Fruit fly (Drosophila melanogaster) whole organism, prepupa: ENCODE data around the gene Ogdh.
A peak's percentile ranks its signal among the peaks of the same experiment; 100 is the strongest.

Source experiments
- Blimp-1 ChIP-seq: fragments of 200-800 bp; sonication (Bioruptor generic); optimal IDR thresholded peaks from 3 replicates; lab custom pipeline; 2017; ENCODE audit warnings: missing biosample characterization, missing genetic modification characterization, mild to moderate bottlenecking, moderate library complexity, missing genetic modification reagents
- CG10631 ChIP-seq: fragments of 200-800 bp; sonication (Bioruptor generic); optimal IDR thresholded peaks from 2 replicates; lab custom pipeline; 2016; ENCODE audit warnings: missing biosample characterization, missing genetic modification characterization
- CG10669 ChIP-seq: fragments of 200-800 bp; sonication (Bioruptor generic); optimal IDR thresholded peaks from 3 replicates; lab custom pipeline; 2018; ENCODE audit warnings: missing biosample characterization, mild to moderate bottlenecking, missing genetic modification characterization, moderate library complexity
- CG11762 ChIP-seq: fragments of 200-800 bp; sonication (Bioruptor generic); optimal IDR thresholded peaks from 3 replicates; lab custom pipeline; 2016; ENCODE audit warnings: missing biosample characterization, missing genetic modification characterization; ENCODE audit not compliant: insufficient read depth
- CG16779 ChIP-seq: fragments of 200-800 bp; sonication (Bioruptor generic); optimal IDR thresholded peaks from 3 replicates; lab custom pipeline; 2017; ENCODE audit warnings: missing biosample characterization, mild to moderate bottlenecking, missing genetic modification characterization
- CG3032 ChIP-seq: fragments of 200-800 bp; optimal IDR thresholded peaks from 2 replicates; lab custom pipeline; 2019; ENCODE audit warnings: missing biosample characterization, mild to moderate bottlenecking, missing genetic modification characterization, moderate library complexity
- CG31627 ChIP-seq: fragments of 200-800 bp; sonication (Bioruptor generic); optimal IDR thresholded peaks from 3 replicates; lab custom pipeline; 2016; ENCODE audit warnings: missing biosample characterization, missing genetic modification characterization
- CG3919 ChIP-seq: fragments of 200-800 bp; sonication (Bioruptor generic); optimal IDR thresholded peaks from 3 replicates; lab custom pipeline; 2016; ENCODE audit warnings: missing biosample characterization, missing genetic modification characterization
- CG4318 ChIP-seq: fragments of 200-800 bp; sonication (Bioruptor generic); optimal IDR thresholded peaks from 3 replicates; lab custom pipeline; 2017; ENCODE audit warnings: missing biosample characterization, mild to moderate bottlenecking, missing genetic modification characterization
- CG6163 ChIP-seq: fragments of 200-800 bp; sonication (Bioruptor generic); IDR thresholded peaks from 3 replicates; pipeline ENCODE4 v1.3.6; 2022; ENCODE audit warnings: missing biosample characterization, missing genetic modification characterization
- CG6276 ChIP-seq: fragments of 200-800 bp; sonication (Bioruptor generic); optimal IDR thresholded peaks from 2 replicates; lab custom pipeline; 2017; ENCODE audit warnings: missing biosample characterization, mild to moderate bottlenecking, missing genetic modification characterization
- CG6792 ChIP-seq: fragments of 200-800 bp; sonication (Bioruptor generic); optimal IDR thresholded peaks from 3 replicates; lab custom pipeline; 2016; ENCODE audit warnings: missing biosample characterization, missing genetic modification characterization
- CG6854 ChIP-seq: fragments of 200-800 bp; sonication (Bioruptor generic); optimal IDR thresholded peaks from 2 replicates; lab custom pipeline; 2017; ENCODE audit warnings: missing biosample characterization, mild to moderate bottlenecking, missing genetic modification characterization
- CG7368 ChIP-seq: fragments of 200-800 bp; sonication (Bioruptor generic); optimal IDR thresholded peaks from 3 replicates; lab custom pipeline; 2016; ENCODE audit warnings: missing biosample characterization, missing genetic modification characterization
- CG8119 ChIP-seq: fragments of 200-800 bp; sonication (Bioruptor generic); IDR thresholded peaks from 3 replicates; pipeline ENCODE4 v1.3.6; 2022; ENCODE audit warnings: missing biosample characterization, missing genetic modification characterization
- CG9139 ChIP-seq: fragments of 200-800 bp; sonication (Bioruptor generic); optimal IDR thresholded peaks from 3 replicates; lab custom pipeline; 2017; ENCODE audit warnings: missing biosample characterization, mild to moderate bottlenecking, missing genetic modification characterization
- Eip75B ChIP-seq: fragments of 200-800 bp; sonication (Bioruptor generic); optimal IDR thresholded peaks from 3 replicates; lab custom pipeline; 2016; ENCODE audit warnings: missing biosample characterization, missing genetic modification characterization
- Eip78C ChIP-seq: fragments of 200-800 bp; sonication (Bioruptor generic); peaks from one replicate; lab custom pipeline; 2016; ENCODE audit warnings: missing biosample characterization, missing genetic modification characterization
- Eip93F ChIP-seq: fragments of 200-800 bp; sonication (Bioruptor generic); optimal IDR thresholded peaks from 2 replicates; lab custom pipeline; 2016; ENCODE audit warnings: missing biosample characterization, mild to moderate bottlenecking, missing genetic modification characterization
- Ets96B ChIP-seq: fragments of 200-800 bp; optimal IDR thresholded peaks from 2 replicates; lab custom pipeline; 2019; ENCODE audit warnings: missing biosample characterization, mild to moderate bottlenecking, missing genetic modification characterization, moderate library complexity
- Gug ChIP-seq: fragments of 200-800 bp; sonication (Bioruptor generic); IDR thresholded peaks from 2 replicates; pipeline ENCODE4 v1.3.6; 2022; ENCODE audit warnings: missing biosample characterization, missing genetic modification characterization
- Hr38 ChIP-seq: sonication (Bioruptor generic); optimal IDR thresholded peaks from 2 replicates; lab custom pipeline; 2016; ENCODE audit warnings: missing biosample characterization, missing genetic modification characterization
- Hr39 ChIP-seq: fragments of 200-800 bp; sonication (Bioruptor generic); optimal IDR thresholded peaks from 2 replicates; lab custom pipeline; 2016; ENCODE audit warnings: missing biosample characterization, missing genetic modification characterization
- Hr4 ChIP-seq: fragments of 200-800 bp; sonication (Bioruptor generic); optimal IDR thresholded peaks from 3 replicates; lab custom pipeline; 2016; ENCODE audit warnings: missing biosample characterization, missing genetic modification characterization
- Lpt ChIP-seq: fragments of 200-800 bp; sonication (Bioruptor generic); optimal IDR thresholded peaks from 3 replicates; lab custom pipeline; 2016; ENCODE audit warnings: missing biosample characterization, missing genetic modification characterization
- OdsH ChIP-seq: fragments of 200-800 bp; sonication (Bioruptor generic); optimal IDR thresholded peaks from 3 replicates; lab custom pipeline; 2016; ENCODE audit warnings: missing biosample characterization, missing genetic modification characterization
- Sox102F ChIP-seq: fragments of 200-800 bp; sonication (Bioruptor generic); optimal IDR thresholded peaks from 2 replicates; lab custom pipeline; 2016; ENCODE audit warnings: missing biosample characterization, mild to moderate bottlenecking, missing genetic modification characterization
- Sox14 ChIP-seq: fragments of 200-800 bp; sonication (Bioruptor generic); optimal IDR thresholded peaks from 3 replicates; lab custom pipeline; 2016; ENCODE audit warnings: missing biosample characterization, missing genetic modification characterization
- Sox15 ChIP-seq: fragments of 200-800 bp; sonication (Bioruptor generic); optimal IDR thresholded peaks from 3 replicates; lab custom pipeline; 2016; ENCODE audit warnings: missing biosample characterization, missing genetic modification characterization
- acj6 ChIP-seq: fragments of 200-800 bp; sonication (Bioruptor generic); optimal IDR thresholded peaks from 3 replicates; lab custom pipeline; 2016; ENCODE audit warnings: missing biosample characterization, missing genetic modification characterization
- cyc ChIP-seq: fragments of 200-800 bp; sonication (Bioruptor generic); optimal IDR thresholded peaks from 3 replicates; lab custom pipeline; 2016; ENCODE audit warnings: missing biosample characterization, missing genetic modification characterization
- dsx ChIP-seq: fragments of 200-800 bp; optimal IDR thresholded peaks from 3 replicates; lab custom pipeline; 2019; ENCODE audit warnings: missing biosample characterization, mild to moderate bottlenecking, missing genetic modification characterization, moderate library complexity; ENCODE audit not compliant: poor library complexity, severe bottlenecking
- eg ChIP-seq: fragments of 200-800 bp; sonication (Bioruptor generic); IDR thresholded peaks from 3 replicates; pipeline ENCODE4 v1.3.6; 2022; ENCODE audit warnings: missing biosample characterization, missing genetic modification characterization
- esn ChIP-seq: fragments of 200-800 bp; sonication (Bioruptor generic); optimal IDR thresholded peaks from 2 replicates; lab custom pipeline; 2016; ENCODE audit warnings: missing biosample characterization, mild to moderate bottlenecking, missing genetic modification characterization, moderate library complexity
- fd85E ChIP-seq: fragments of 200-800 bp; sonication (Bioruptor generic); optimal IDR thresholded peaks from 3 replicates; lab custom pipeline; 2016; ENCODE audit warnings: missing biosample characterization, missing genetic modification characterization
- fkh ChIP-seq: fragments of 200-800 bp; sonication (Bioruptor generic); optimal IDR thresholded peaks from 3 replicates; lab custom pipeline; 2017; ENCODE audit warnings: missing biosample characterization, mild to moderate bottlenecking, missing genetic modification characterization, moderate library complexity
- lz ChIP-seq: fragments of 200-800 bp; sonication (Bioruptor generic); optimal IDR thresholded peaks from 3 replicates; lab custom pipeline; 2016; ENCODE audit warnings: missing biosample characterization, missing genetic modification characterization
- net ChIP-seq: fragments of 200-800 bp; sonication (Bioruptor generic); optimal IDR thresholded peaks from 3 replicates; lab custom pipeline; 2016; ENCODE audit warnings: missing biosample characterization, missing genetic modification characterization
- salr ChIP-seq, 2 experiments: fragments of 200-800 bp; sonication (Bioruptor generic); optimal IDR thresholded peaks; 3 replicates each; lab custom pipeline; 2016 to 2018; ENCODE audit warnings: missing biosample characterization in 2 of 2, missing genetic modification characterization in 2 of 2, mild to moderate bottlenecking in 1 of 2
- spab ChIP-seq: fragments of 200-800 bp; sonication (Bioruptor generic); optimal IDR thresholded peaks from 2 replicates; lab custom pipeline; 2017; ENCODE audit warnings: missing biosample characterization, mild to moderate bottlenecking, missing genetic modification characterization, missing genetic modification reagents
- svp ChIP-seq: fragments of 200-800 bp; sonication (Bioruptor generic); peaks from one replicate; lab custom pipeline; 2016; ENCODE audit warnings: missing biosample characterization, missing genetic modification characterization
- vri ChIP-seq: fragments of 200-800 bp; sonication (Bioruptor generic); optimal IDR thresholded peaks from 3 replicates; lab custom pipeline; 2016; ENCODE audit warnings: missing biosample characterization, mild to moderate bottlenecking, missing genetic modification characterization

Gene Ogdh

DNA sequence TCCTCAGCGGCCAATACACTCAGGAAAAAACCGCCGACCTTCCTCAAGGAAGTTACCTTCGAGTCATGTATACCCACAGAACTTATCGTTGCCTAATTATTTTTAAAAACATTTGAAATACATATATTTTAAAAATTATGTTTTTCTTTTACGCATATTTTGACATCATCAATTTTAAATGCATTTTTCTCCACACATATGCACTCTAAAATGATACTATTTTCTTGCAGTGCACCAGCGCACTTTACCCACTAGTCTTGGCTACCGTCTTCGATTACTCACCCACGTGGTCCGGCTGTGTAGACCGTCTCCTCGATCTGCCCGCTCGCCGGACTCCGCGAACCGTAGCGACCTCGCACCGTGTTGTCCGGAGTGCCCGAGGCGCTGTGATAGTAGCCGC, 13.3 kb upstream of the Ogdh start (continued):
- TF ChIP-seq OdsH (peak; percentile 56), Blimp-1 (GFP tag; lab: Kevin White, UChicago) (no peak), Hr38 (GFP tag; lab: Kevin White, UChicago) (no peak), CG8119 (GFP tag; lab: Robert Waterston, UW) (peak; percentile 45; the same call in 2 of the 3 replicates), svp (GFP tag; lab: Kevin White, UChicago) (peak; percentile 85), Sox15 (GFP tag; lab: Kevin White, UChicago) (no peak), cyc (GFP tag; lab: Kevin White, UChicago) (no peak), CG11762 (GFP tag; lab: Kevin White, UChicago) (no peak), Eip93F (no peak), CG6792 (peak; percentile 43), Gug (GFP tag; lab: Robert Waterston, UW) (no peak), dsx (GFP tag; lab: Kevin White, UChicago) (peak; percentile 0), Sox102F (GFP tag; lab: Kevin White, UChicago) (peak; percentile 19), CG4318 (GFP tag; lab: Kevin White, UChicago) (peak; percentile 9), CG7368 (GFP tag; lab: Kevin White, UChicago) (no peak)

DNA sequence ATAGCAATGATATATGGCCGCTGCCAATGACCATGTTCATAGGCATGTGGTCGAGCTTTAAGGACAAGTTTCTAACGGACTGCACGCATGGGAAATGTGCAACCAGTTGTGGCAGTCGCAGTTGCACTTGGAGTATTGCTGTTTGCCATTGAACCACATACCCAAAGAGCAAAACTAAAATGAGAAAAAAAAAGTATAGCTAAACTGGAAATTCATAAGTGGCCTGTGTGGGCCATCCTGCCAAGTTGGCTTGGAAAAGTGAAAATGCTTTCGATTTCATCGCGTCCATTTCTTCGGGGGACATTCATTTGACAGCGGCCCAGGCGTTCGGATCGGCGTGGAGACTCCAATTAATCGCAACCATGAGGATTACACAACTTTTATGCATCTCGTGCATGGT, 10.6 kb upstream of the Ogdh start, which contains the start of gene Obp73a:
Gene Obp73a (plus strand): TSS at position 301 of the 400 bp plus-strand sequence.
- no peak for TF ChIP-seq salr (GFP tag; optimal IDR thresholded peaks at IDR 0.05; lab: Kevin White, UChicago)
- peak; percentile 29 for TF ChIP-seq CG6276 (GFP tag; lab: Kevin White, UChicago)

- peak; percentile 41 for TF ChIP-seq cyc (GFP tag; lab: Kevin White, UChicago)
- TF ChIP-seq CG10669 (GFP tag; lab: Kevin White, UChicago), result no peak
- TF ChIP-seq Hr39, result peak; percentile 28
- TF ChIP-seq CG6854, result no peak
- TF ChIP-seq esn (GFP tag; lab: Kevin White, UChicago), result peak; percentile 28
- TF ChIP-seq Blimp-1 (GFP tag; lab: Kevin White, UChicago), result peak; percentile 24
- TF ChIP-seq vri (GFP tag; lab: Kevin White, UChicago), result peak; percentile 60
- no peak for TF ChIP-seq Eip75B (GFP tag; lab: Kevin White, UChicago)
- TF ChIP-seq CG16779, result no peak
- peak; percentile 16 for TF ChIP-seq Sox14
- TF ChIP-seq CG8119 (GFP tag; lab: Robert Waterston, UW), result 0 out of 3 replicates have a peak, but pooled peaks have one; percentile 18
- peak; percentile 1 for TF ChIP-seq fkh (GFP tag; lab: Kevin White, UChicago)
- peak; percentile 12 for TF ChIP-seq CG3919
- peak; percentile 72 for TF ChIP-seq Eip78C (GFP tag; lab: Kevin White, UChicago)
- TF ChIP-seq CG3032, result peak; percentile 10
- peak; percentile 28 for TF ChIP-seq CG31627
These were observed 789 bp downstream of the Ogdh start for dm6 chr3L:16955219-16956002.

- peak; percentile 0 for TF ChIP-seq Ets96B
- TF ChIP-seq Hr4 (GFP tag; lab: Kevin White, UChicago), result no peak
- no peak for TF ChIP-seq Gug (GFP tag; lab: Robert Waterston, UW)
- no peak for TF ChIP-seq CG7368 (GFP tag; lab: Kevin White, UChicago)
- TF ChIP-seq acj6, result no peak
- peak; percentile 16 for TF ChIP-seq Lpt
- TF ChIP-seq Hr39, result no peak
- no peak for TF ChIP-seq cyc (GFP tag; lab: Kevin White, UChicago)
- TF ChIP-seq CG6792, result no peak
- no peak for TF ChIP-seq Sox14
- no peak for TF ChIP-seq lz
- no peak for TF ChIP-seq net (GFP tag; lab: Kevin White, UChicago)
- no peak for TF ChIP-seq CG6276 (GFP tag; lab: Kevin White, UChicago)
- TF ChIP-seq CG10631 (GFP tag; lab: Kevin White, UChicago), result no peak
- peak; percentile 64; the same call in 2 of the 3 replicates for TF ChIP-seq eg (GFP tag; lab: Robert Waterston, UW)
- TF ChIP-seq Sox102F (GFP tag; lab: Kevin White, UChicago), result no peak
- TF ChIP-seq Eip78C (GFP tag; lab: Kevin White, UChicago), result peak; percentile 57
- TF ChIP-seq CG16779, result no peak
- peak; percentile 40 for TF ChIP-seq CG10669 (GFP tag; lab: Kevin White, UChicago)
- TF ChIP-seq CG9139 (GFP tag; lab: Kevin White, UChicago), result no peak
- no peak for TF ChIP-seq CG6163 (GFP tag; lab: Robert Waterston, UW)
- TF ChIP-seq Blimp-1 (GFP tag; lab: Kevin White, UChicago), result no peak
- TF ChIP-seq spab (GFP tag; lab: Kevin White, UChicago), result no peak
- no peak for TF ChIP-seq fd85E (GFP tag; lab: Kevin White, UChicago)
These were observed 1.6 kb downstream of the Ogdh start for dm6 chr3L:16956003-16956767.
